Worm (Caenorhabditis elegans): ENCODE results near the gene Y54G2A.52.
A peak's percentile ranks its signal among the peaks of the same experiment; 100 is the strongest.

The Y54G2A.52 gene

ce11 chrIV:2776733-2777132, 21.8 kb downstream of the Y54G2A.52 start:
- TF ChIP-seq T22C8.4 (GFP tag; IDR thresholded peaks at IDR 0.05) = no peak
- TF ChIP-seq ztf-23 (GFP tag; IDR thresholded peaks at IDR 0.05) = no peak
- no peak for TF ChIP-seq cog-1 (tag; optimal IDR thresholded peaks at IDR 0.05)
- no peak for TF ChIP-seq med-1 (GFP tag; optimal IDR thresholded peaks at IDR 0.05; ENCODE audit: insufficient read depth)
- TF ChIP-seq tab-1 (GFP tag; IDR thresholded peaks at IDR 0.05) = no peak
- no peak for TF ChIP-seq ref-1 (GFP tag; conservative IDR thresholded peaks at IDR 0.05)
- TF ChIP-seq klf-2 (GFP tag; conservative IDR thresholded peaks at IDR 0.05) = no peak
- TF ChIP-seq ztf-29 (GFP tag; IDR thresholded peaks at IDR 0.05) = no peak

- TF ChIP-seq ref-1 (GFP tag; conservative IDR thresholded peaks at IDR 0.05) (no peak), flt-1 (GFP tag; IDR thresholded peaks at IDR 0.05) (no peak), klf-2 (GFP tag; conservative IDR thresholded peaks at IDR 0.05) (no peak), ztf-23 (GFP tag; IDR thresholded peaks at IDR 0.05) (no peak), T22C8.4 (GFP tag; IDR thresholded peaks at IDR 0.05) (no peak), ztf-29 (GFP tag; IDR thresholded peaks at IDR 0.05) (no peak)
Measured at ce11 chrIV:2775992-2776630, 22.4 kb downstream of the Y54G2A.52 start.

ce11 chrIV:2774500-2774899, 24.0 kb downstream of the Y54G2A.52 start:
- TF ChIP-seq ztf-23 (GFP tag; IDR thresholded peaks at IDR 0.05) (peak; percentile 56; the same call in 1 of the 2 replicates), flt-1 (GFP tag; IDR thresholded peaks at IDR 0.05) (0 out of 2 replicates have a peak, but pooled peaks have one; percentile 6), ref-1 (GFP tag; conservative IDR thresholded peaks at IDR 0.05) (no peak)

- TF ChIP-seq tab-1 (GFP tag; IDR thresholded peaks at IDR 0.05) (no peak), ztf-23 (GFP tag; IDR thresholded peaks at IDR 0.05) (no peak), klf-2 (GFP tag; conservative IDR thresholded peaks at IDR 0.05) (no peak), cog-1 (tag; optimal IDR thresholded peaks at IDR 0.05) (no peak), T22C8.4 (GFP tag; IDR thresholded peaks at IDR 0.05) (no peak), ztf-29 (GFP tag; IDR thresholded peaks at IDR 0.05) (no peak), med-1 (GFP tag; optimal IDR thresholded peaks at IDR 0.05; ENCODE audit: insufficient read depth) (no peak), flt-1 (GFP tag; IDR thresholded peaks at IDR 0.05) (no peak), ref-1 (GFP tag; conservative IDR thresholded peaks at IDR 0.05) (no peak)
Measured at ce11 chrIV:2773382-2773979, 25.0 kb downstream of the Y54G2A.52 start.

ce11 chrIV:2772209-2772851, 26.2 kb downstream of the Y54G2A.52 start:
- TF ChIP-seq T22C8.4 (GFP tag; IDR thresholded peaks at IDR 0.05) = no peak
- TF ChIP-seq med-1 (GFP tag; optimal IDR thresholded peaks at IDR 0.05; ENCODE audit: insufficient read depth) = no peak
- TF ChIP-seq tab-1 (GFP tag; IDR thresholded peaks at IDR 0.05) = no peak
- no peak for TF ChIP-seq klf-2 (GFP tag; conservative IDR thresholded peaks at IDR 0.05)
- no peak for TF ChIP-seq cog-1 (tag; optimal IDR thresholded peaks at IDR 0.05)
- no peak for TF ChIP-seq ztf-23 (GFP tag; IDR thresholded peaks at IDR 0.05)
- no peak for TF ChIP-seq ztf-29 (GFP tag; IDR thresholded peaks at IDR 0.05)
- no peak for TF ChIP-seq ref-1 (GFP tag; conservative IDR thresholded peaks at IDR 0.05)
- no peak for TF ChIP-seq flt-1 (GFP tag; IDR thresholded peaks at IDR 0.05)

- TF ChIP-seq ztf-23 (GFP tag; IDR thresholded peaks at IDR 0.05) (no peak), flt-1 (GFP tag; IDR thresholded peaks at IDR 0.05) (no peak), T22C8.4 (GFP tag; IDR thresholded peaks at IDR 0.05) (no peak), med-1 (GFP tag; optimal IDR thresholded peaks at IDR 0.05; ENCODE audit: insufficient read depth) (no peak), klf-2 (GFP tag; conservative IDR thresholded peaks at IDR 0.05) (no peak), cog-1 (tag; optimal IDR thresholded peaks at IDR 0.05) (no peak), ref-1 (GFP tag; conservative IDR thresholded peaks at IDR 0.05) (no peak), ztf-29 (GFP tag; IDR thresholded peaks at IDR 0.05) (no peak), tab-1 (GFP tag; IDR thresholded peaks at IDR 0.05) (no peak)
Measured at ce11 chrIV:2771692-2772091, 26.8 kb downstream of the Y54G2A.52 start, which contains the start of gene Y54G2A.11. Y54G2A.11 (minus strand) TSS chrIV:2771792.

ce11 chrIV:2770835-2771234, 27.7 kb downstream of the Y54G2A.52 start:
- TF ChIP-seq ztf-23 (GFP tag; IDR thresholded peaks at IDR 0.05) = no peak
- TF ChIP-seq ztf-29 (GFP tag; IDR thresholded peaks at IDR 0.05) = no peak
- no peak for TF ChIP-seq ref-1 (GFP tag; conservative IDR thresholded peaks at IDR 0.05)
- TF ChIP-seq flt-1 (GFP tag; IDR thresholded peaks at IDR 0.05) = no peak
- no peak for TF ChIP-seq klf-2 (GFP tag; conservative IDR thresholded peaks at IDR 0.05)
- TF ChIP-seq T22C8.4 (GFP tag; IDR thresholded peaks at IDR 0.05) = no peak
- no peak for TF ChIP-seq tab-1 (GFP tag; IDR thresholded peaks at IDR 0.05)
- no peak for TF ChIP-seq cog-1 (tag; optimal IDR thresholded peaks at IDR 0.05)
- TF ChIP-seq med-1 (GFP tag; optimal IDR thresholded peaks at IDR 0.05; ENCODE audit: insufficient read depth) = no peak

ce11 chrIV:2770067-2770466, 28.4 kb downstream of the Y54G2A.52 start:
- no peak for TF ChIP-seq klf-2 (GFP tag; conservative IDR thresholded peaks at IDR 0.05)
- no peak for TF ChIP-seq flt-1 (GFP tag; IDR thresholded peaks at IDR 0.05)
- no peak for TF ChIP-seq ref-1 (GFP tag; conservative IDR thresholded peaks at IDR 0.05)
- TF ChIP-seq cog-1 (tag; optimal IDR thresholded peaks at IDR 0.05) = no peak
- TF ChIP-seq T22C8.4 (GFP tag; IDR thresholded peaks at IDR 0.05) = no peak
- no peak for TF ChIP-seq med-1 (GFP tag; optimal IDR thresholded peaks at IDR 0.05; ENCODE audit: insufficient read depth)
- no peak for TF ChIP-seq ztf-29 (GFP tag; IDR thresholded peaks at IDR 0.05)
- no peak for TF ChIP-seq ztf-23 (GFP tag; IDR thresholded peaks at IDR 0.05)
- no peak for TF ChIP-seq tab-1 (GFP tag; IDR thresholded peaks at IDR 0.05)

- TF ChIP-seq cog-1 (tag; optimal IDR thresholded peaks at IDR 0.05) = no peak
Measured at ce11 chrIV:2765048-2765708, 33.3 kb downstream of the Y54G2A.52 start.
